Worm (Caenorhabditis elegans) whole organism, young adult: ENCODE data around the gene gtf-2F2.

Experiments
- B0261.1 ChIP-seq: sonication (generic microtip); optimal IDR thresholded peaks from 2 replicates; lab custom pipeline; 2016; ENCODE audit warnings: mild to moderate bottlenecking, missing genetic modification characterization, moderate library complexity, missing compliant biosample characterization
- B0336.3 ChIP-seq: fragments of 200-800 bp; sonication (Bioruptor generic); IDR thresholded peaks from 2 replicates; pipeline ENCODE4 v1.3.6; 2022; ENCODE audit warnings: missing genetic modification characterization, missing compliant biosample characterization
- F23B12.7 ChIP-seq: sonication (generic microtip); optimal IDR thresholded peaks from 2 replicates; lab custom pipeline; 2017; ENCODE audit warnings: missing genetic modification characterization, mild to moderate bottlenecking, missing compliant biosample characterization, antibody characterized with exemption, moderate library complexity; ENCODE audit not compliant: insufficient read depth
- F55B11.4 ChIP-seq: sonication (generic microtip); optimal IDR thresholded peaks from 2 replicates; lab custom pipeline; 2016; ENCODE audit warnings: missing compliant biosample characterization, missing genetic modification characterization, borderline replicate concordance; ENCODE audit not compliant: insufficient read depth
- F57A8.1 ChIP-seq: fragments of 200-800 bp; sonication (Bioruptor generic); optimal IDR thresholded peaks from 2 replicates; lab custom pipeline; 2018; ENCODE audit warnings: mild to moderate bottlenecking, missing genetic modification characterization, moderate library complexity, missing compliant biosample characterization
- T26A5.8 ChIP-seq: sonication (generic microtip); optimal IDR thresholded peaks from 2 replicates; lab custom pipeline; 2016; ENCODE audit warnings: missing genetic modification characterization, missing compliant biosample characterization
- Y67H2A.10 ChIP-seq: fragments of 200-800 bp; sonication (Bioruptor generic); conservative IDR thresholded peaks from 2 replicates; pipeline ENCODE4 v1.3.6; 2022; ENCODE audit warnings: missing genetic modification reagents, missing genetic modification characterization, missing compliant biosample characterization
- Y95B8A.8 ChIP-seq: fragments of 200-800 bp; sonication (Bioruptor generic); IDR thresholded peaks from 2 replicates; pipeline ENCODE4 v1.3.6; 2022; ENCODE audit warnings: missing genetic modification reagents, missing genetic modification characterization, missing compliant biosample characterization
- akir-1 ChIP-seq: fragments of 200-800 bp; sonication (Bioruptor generic); optimal IDR thresholded peaks from 2 replicates; lab custom pipeline; 2018; ENCODE audit warnings: mild to moderate bottlenecking, missing genetic modification characterization, moderate library complexity, missing compliant biosample characterization
- ama-1 ChIP-seq, 3 experiments: fragments of 150-350 bp in 1 of 3; sonication (generic microtip) in 2 of 3; optimal IDR thresholded peaks; 2 replicates each; lab custom pipeline; 2014 to 2018; ENCODE audit warnings: missing biosample characterization in 2 of 3, missing genetic modification characterization in 2 of 3, missing genetic modification reagents in 2 of 3
- aptf-2 ChIP-seq: fragments of 200-800 bp; sonication (Bioruptor generic); conservative IDR thresholded peaks from 2 replicates; pipeline ENCODE4 v1.3.6; 2022; ENCODE audit warnings: missing genetic modification reagents, missing genetic modification characterization, missing compliant biosample characterization
- atf-7 ChIP-seq: sonication (generic microtip); optimal IDR thresholded peaks from 2 replicates; lab custom pipeline; 2017; ENCODE audit warnings: mild to moderate bottlenecking, missing genetic modification characterization, missing compliant biosample characterization
- attf-5 ChIP-seq: fragments of 200-800 bp; sonication (Bioruptor generic); optimal IDR thresholded peaks from 2 replicates; lab custom pipeline; 2018; ENCODE audit warnings: mild to moderate bottlenecking, missing genetic modification characterization, missing compliant biosample characterization
- attf-6 ChIP-seq: fragments of 200-800 bp; sonication (Bioruptor generic); IDR thresholded peaks from 2 replicates; pipeline ENCODE4 v1.3.6; 2022; ENCODE audit warnings: missing genetic modification reagents, missing genetic modification characterization, missing compliant biosample characterization
- ccch-3 ChIP-seq: fragments of 200-800 bp; sonication (Bioruptor generic); optimal IDR thresholded peaks from 2 replicates; lab custom pipeline; 2018; ENCODE audit warnings: mild to moderate bottlenecking, missing genetic modification characterization, missing compliant biosample characterization
- cebp-1 ChIP-seq, 2 experiments: fragments of 200-800 bp in 1 of 2; sonication (Bioruptor generic) in 1 of 2; sonication (generic microtip) in 1 of 2; IDR thresholded peaks in 1 of 2; optimal IDR thresholded peaks in 1 of 2; 2 replicates each; pipeline versions ENCODE4 v1.3.6 to Lab custom; 2017 to 2022; ENCODE audit warnings: missing compliant biosample characterization in 2 of 2, missing genetic modification characterization in 2 of 2, mild to moderate bottlenecking in 1 of 2, missing genetic modification reagents in 1 of 2, moderate library complexity in 1 of 2
- ceh-27 ChIP-seq: fragments of 200-800 bp; sonication (Bioruptor generic); optimal IDR thresholded peaks from 2 replicates; lab custom pipeline; 2018; ENCODE audit warnings: mild to moderate bottlenecking, missing genetic modification characterization, moderate library complexity, missing compliant biosample characterization
- ceh-79 ChIP-seq: sonication (generic microtip); optimal IDR thresholded peaks from 2 replicates; lab custom pipeline; 2017; ENCODE audit warnings: mild to moderate bottlenecking, missing genetic modification characterization, missing compliant biosample characterization
- chd-7 ChIP-seq: sonication (generic microtip); optimal IDR thresholded peaks from 2 replicates; lab custom pipeline; 2016; ENCODE audit warnings: mild to moderate bottlenecking, missing genetic modification characterization, moderate library complexity, missing compliant biosample characterization
- dox-1 ChIP-seq: fragments of 200-800 bp; sonication (Bioruptor generic); IDR thresholded peaks from 2 replicates; pipeline ENCODE4 v1.3.6; 2022; ENCODE audit warnings: missing genetic modification reagents, missing genetic modification characterization, missing compliant biosample characterization
- efl-1 ChIP-seq: fragments of 150-350 bp; optimal IDR thresholded peaks from 2 replicates; lab custom pipeline; 2014; ENCODE audit warnings: missing biosample characterization, missing genetic modification reagents, missing genetic modification characterization
- egrh-3 ChIP-seq: fragments of 200-800 bp; sonication (Bioruptor generic); IDR thresholded peaks from 2 replicates; pipeline ENCODE4 v1.3.6; 2022; ENCODE audit warnings: missing genetic modification reagents, missing genetic modification characterization, missing compliant biosample characterization
- ets-4 ChIP-seq: fragments of 200-800 bp; sonication (Bioruptor generic); optimal IDR thresholded peaks from 2 replicates; lab custom pipeline; 2018; ENCODE audit warnings: mild to moderate bottlenecking, missing genetic modification characterization, missing compliant biosample characterization
- hmg-1.2 ChIP-seq: fragments of 200-800 bp; sonication (Bioruptor generic); IDR thresholded peaks from 2 replicates; pipeline ENCODE4 v1.3.6; 2022; ENCODE audit warnings: missing genetic modification reagents, missing genetic modification characterization, missing compliant biosample characterization
- hmg-20 ChIP-seq: fragments of 200-800 bp; sonication (Bioruptor generic); IDR thresholded peaks from 2 replicates; pipeline ENCODE4 v1.3.6; 2022; ENCODE audit warnings: missing genetic modification reagents, missing genetic modification characterization, missing compliant biosample characterization
- hrde-1 ChIP-seq: sonication (generic microtip); optimal IDR thresholded peaks from 2 replicates; lab custom pipeline; 2016; ENCODE audit warnings: missing genetic modification characterization, mild to moderate bottlenecking, missing compliant biosample characterization, moderate library complexity, missing genotype, missing genetic modification reagents, borderline replicate concordance
- let-526 ChIP-seq: fragments of 200-800 bp; sonication (Bioruptor generic); IDR thresholded peaks from 2 replicates; pipeline ENCODE4 v1.3.6; 2022; ENCODE audit warnings: missing genetic modification reagents, missing genetic modification characterization, missing compliant biosample characterization
- let-607 ChIP-seq, 2 experiments: fragments of 200-800 bp in 1 of 2; sonication (Bioruptor generic) in 1 of 2; sonication (generic microtip) in 1 of 2; optimal IDR thresholded peaks; 2 replicates each; lab custom pipeline; 2016 to 2018; ENCODE audit warnings: mild to moderate bottlenecking in 2 of 2, missing compliant biosample characterization in 2 of 2, missing genetic modification characterization in 2 of 2, moderate library complexity in 2 of 2, missing genotype in 1 of 2
- lin-40 ChIP-seq: sonication (generic microtip); optimal IDR thresholded peaks from 2 replicates; lab custom pipeline; 2016; ENCODE audit warnings: missing genetic modification characterization, mild to moderate bottlenecking, missing compliant biosample characterization, missing genotype, missing genetic modification reagents
- lin-54 ChIP-seq: fragments of 200-800 bp; sonication (Bioruptor generic); optimal IDR thresholded peaks from 2 replicates; lab custom pipeline; 2018; ENCODE audit warnings: mild to moderate bottlenecking, missing genetic modification characterization, missing compliant biosample characterization
- lsl-1 ChIP-seq: fragments of 200-800 bp; sonication (Bioruptor generic); optimal IDR thresholded peaks from 2 replicates; lab custom pipeline; 2018; ENCODE audit warnings: mild to moderate bottlenecking, missing genetic modification characterization, moderate library complexity, missing compliant biosample characterization
- mcd-1 ChIP-seq: fragments of 200-800 bp; sonication (Bioruptor generic); IDR thresholded peaks from 2 replicates; pipeline ENCODE4 v1.3.6; 2022; ENCODE audit warnings: missing genetic modification reagents, missing genetic modification characterization, missing compliant biosample characterization
- nfya-1 ChIP-seq: sonication (generic microtip); optimal IDR thresholded peaks from 2 replicates; lab custom pipeline; 2017; ENCODE audit warnings: antibody characterized with exemption, missing compliant biosample characterization, missing genetic modification characterization, borderline replicate concordance; ENCODE audit not compliant: insufficient read depth
- nfyb-1 ChIP-seq: fragments of 200-800 bp; sonication (Bioruptor generic); IDR thresholded peaks from 2 replicates; pipeline ENCODE4 v1.3.6; 2022; ENCODE audit warnings: missing genetic modification reagents, missing genetic modification characterization, missing compliant biosample characterization
- nhr-80 ChIP-seq: sonication (generic microtip); optimal IDR thresholded peaks from 2 replicates; lab custom pipeline; 2016; ENCODE audit warnings: missing genetic modification characterization, missing compliant biosample characterization
- nhr-90 ChIP-seq: sonication (generic microtip); optimal IDR thresholded peaks from 2 replicates; lab custom pipeline; 2016; ENCODE audit warnings: missing genotype, mild to moderate bottlenecking, missing genetic modification characterization, missing compliant biosample characterization
- pbrm-1 ChIP-seq: fragments of 200-800 bp; sonication (Bioruptor generic); IDR thresholded peaks from 2 replicates; pipeline ENCODE4 v1.3.6; 2022; ENCODE audit warnings: missing genetic modification reagents, missing genetic modification characterization, missing compliant biosample characterization
- rcor-1 ChIP-seq: fragments of 200-800 bp; sonication (Bioruptor generic); IDR thresholded peaks from 2 replicates; pipeline ENCODE4 v1.3.6; 2022; ENCODE audit warnings: missing genetic modification reagents, missing genetic modification characterization, missing compliant biosample characterization
- snpc-1.3 ChIP-seq: sonication (generic microtip); optimal IDR thresholded peaks from 2 replicates; lab custom pipeline; 2017; ENCODE audit warnings: missing genetic modification characterization, mild to moderate bottlenecking, missing compliant biosample characterization, antibody characterized with exemption, moderate library complexity, missing genotype, missing genetic modification reagents; ENCODE audit not compliant: insufficient read depth
- sptf-2 ChIP-seq: fragments of 200-800 bp; sonication (Bioruptor generic); optimal IDR thresholded peaks from 2 replicates; lab custom pipeline; 2018; ENCODE audit warnings: mild to moderate bottlenecking, missing genetic modification characterization, missing compliant biosample characterization
- tbx-9 ChIP-seq: sonication (generic microtip); optimal IDR thresholded peaks from 2 replicates; lab custom pipeline; 2016; ENCODE audit warnings: borderline replicate concordance, missing genetic modification characterization, inconsistent platforms, missing compliant biosample characterization
- tlf-1 ChIP-seq: fragments of 200-800 bp; sonication (Bioruptor generic); optimal IDR thresholded peaks from 2 replicates; lab custom pipeline; 2018; ENCODE audit warnings: mild to moderate bottlenecking, missing genetic modification characterization, missing compliant biosample characterization
- ztf-28 ChIP-seq: fragments of 200-800 bp; sonication (Bioruptor generic); IDR thresholded peaks from 2 replicates; pipeline ENCODE4 v1.3.6; 2022; ENCODE audit warnings: missing genetic modification reagents, missing genetic modification characterization, missing compliant biosample characterization
- ztf-3 ChIP-seq: fragments of 200-800 bp; sonication (Bioruptor generic); optimal IDR thresholded peaks from 2 replicates; lab custom pipeline; 2018; ENCODE audit warnings: mild to moderate bottlenecking, missing genetic modification characterization, missing compliant biosample characterization
- ztf-6 ChIP-seq: fragments of 200-800 bp; sonication (Bioruptor generic); IDR thresholded peaks from 2 replicates; pipeline ENCODE4 v1.3.6; 2022; ENCODE audit warnings: missing genetic modification reagents, missing genetic modification characterization, missing compliant biosample characterization

gtf-2F2 gene

DNA sequence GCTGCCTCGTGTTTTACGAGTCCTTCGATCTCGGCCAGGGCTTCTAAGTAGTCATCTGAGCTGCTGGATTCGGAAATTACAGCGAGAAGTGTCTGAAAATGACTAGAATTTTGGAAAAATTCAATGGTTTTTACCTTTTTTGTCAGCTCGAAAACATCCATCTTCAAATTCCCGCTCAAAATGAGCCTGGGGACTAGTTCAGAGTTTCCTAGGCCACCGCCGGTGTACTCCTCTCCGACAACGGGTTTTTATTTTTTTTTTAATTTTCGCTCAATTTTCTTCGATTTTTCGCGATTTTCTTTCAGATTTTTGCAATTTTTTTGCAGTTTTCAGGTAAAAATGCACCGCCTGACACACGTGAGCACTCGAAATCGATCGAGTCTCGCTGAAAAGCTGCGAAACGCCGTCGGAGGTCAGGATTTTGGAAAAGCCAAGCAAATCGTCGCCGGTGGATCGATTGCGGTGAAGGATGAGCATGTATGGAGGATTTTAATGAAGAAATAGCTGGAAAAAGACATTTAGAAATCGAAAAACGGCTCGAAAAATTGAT lies 12.7 kb upstream of the gtf-2F2 start, which contains the start of the genes mrps-35 and sws-1 (continued):
- TF ChIP-seq nfya-1 (tag; lab: Kevin White, UChicago) (no peak), akir-1 (GFP tag; lab: Kevin White, UChicago) (no peak), rcor-1 (GFP tag; lab: Robert Waterston, UW) (peak; percentile 66), ztf-3 (GFP tag; lab: Kevin White, UChicago) (no peak), B0336.3 (GFP tag; lab: Robert Waterston, UW) (no peak), let-526 (GFP tag; lab: Robert Waterston, UW) (0 out of 2 replicates have a peak, but pooled peaks have one; percentile 45), let-607 (tag; optimal IDR thresholded peaks at IDR 0.05; lab: Kevin White, UChicago) (peak in 1 of 2 experiments; percentile 53), F57A8.1 (GFP tag; lab: Kevin White, UChicago) (no peak), tlf-1 (GFP tag; lab: Kevin White, UChicago) (peak; percentile 22), aptf-2 (GFP tag; lab: Robert Waterston, UW) (peak; percentile 57; the same call in 1 of the 2 replicates), chd-7 (tag; lab: Kevin White, UChicago) (no peak), mcd-1 (GFP tag; lab: Robert Waterston, UW) (peak; percentile 74), Y95B8A.8 (0 out of 2 replicates have a peak, but pooled peaks have one; percentile 33), lin-40 (no peak), ets-4 (no peak), lsl-1 (GFP tag; lab: Kevin White, UChicago) (peak; percentile 43), nhr-80 (tag; lab: Kevin White, UChicago) (no peak), ccch-3 (no peak), hmg-20 (GFP tag; lab: Robert Waterston, UW) (no peak), atf-7 (tag; lab: Kevin White, UChicago) (peak; percentile 23), nhr-90 (tag; lab: Kevin White, UChicago) (no peak), cebp-1 (GFP tag; IDR thresholded peaks at IDR 0.05; lab: Robert Waterston, UW) (no peak), cebp-1 (tag; optimal IDR thresholded peaks at IDR 0.05; lab: Kevin White, UChicago) (no peak), sptf-2 (GFP tag; lab: Kevin White, UChicago) (no peak), Y67H2A.10 (no peak; the same call in 1 of the 2 replicates), snpc-1.3 (peak; percentile 25), attf-5 (GFP tag; lab: Kevin White, UChicago) (no peak), dox-1 (GFP tag; lab: Robert Waterston, UW) (peak; percentile 78), F23B12.7 (no peak), F55B11.4 (tag; lab: Kevin White, UChicago) (no peak), lin-54 (GFP tag; lab: Kevin White, UChicago) (peak; percentile 84), ceh-27 (GFP tag; lab: Kevin White, UChicago) (peak; percentile 70), B0261.1 (tag; lab: Kevin White, UChicago) (no peak), hrde-1 (tag; lab: Kevin White, UChicago) (peak; percentile 3), pbrm-1 (peak; percentile 61; the same call in 1 of the 2 replicates), ama-1 (optimal IDR thresholded peaks at IDR 0.05; lab: Kevin White, UChicago) (no peak), ama-1 (GFP tag; optimal IDR thresholded peaks at IDR 0.05; lab: Kevin White, UChicago) (no peak), egrh-3 (GFP tag; lab: Robert Waterston, UW) (peak; percentile 28; the same call in 1 of the 2 replicates), tbx-9 (tag; lab: Kevin White, UChicago) (no peak), nfyb-1 (GFP tag; lab: Robert Waterston, UW) (0 out of 2 replicates have a peak, but pooled peaks have one; percentile 54), ceh-79 (tag; lab: Kevin White, UChicago) (no peak), hmg-1.2 (0 out of 2 replicates have a peak, but pooled peaks have one; percentile 19), ztf-28 (GFP tag; lab: Robert Waterston, UW) (no peak), ztf-6 (no peak), T26A5.8 (tag; lab: Kevin White, UChicago) (no peak), efl-1 (GFP tag; lab: Kevin White, UChicago) (peak; percentile 60), attf-6 (GFP tag; lab: Robert Waterston, UW) (no peak)
